Fruit fly (Drosophila melanogaster): ENCODE data around the gene epsilonCOP.

Gene epsilonCOP

dm6 chr2L:6476753-6477152, 12.1 kb upstream of the epsilonCOP start, which contains the start of gene CG9536 (continued):
- TF ChIP-seq CG6765 (GFP tag; optimal IDR thresholded peaks at IDR 0.05) (no peak), amos (GFP tag; IDR thresholded peaks at IDR 0.05; ENCODE audit: partially characterized antibody) (peak; percentile 53; the same call in 1 of the 2 replicates), danr (GFP tag; IDR thresholded peaks at IDR 0.05) (no peak), Opbp (GFP tag; IDR thresholded peaks at IDR 0.05; ENCODE audit: partially characterized antibody) (peak; percentile 64; the same call in 2 of the 3 replicates), luna (GFP tag; optimal IDR thresholded peaks at IDR 0.05) (no peak), CG1024 (GFP tag; IDR thresholded peaks at IDR 0.05) (no peak), CG34376 (GFP tag; optimal IDR thresholded peaks at IDR 0.05) (peak; percentile 1), CG4360 (GFP tag; IDR thresholded peaks at IDR 0.05) (peak; percentile 82), mam (GFP tag; optimal IDR thresholded peaks at IDR 0.05) (no peak), trem (tag; optimal IDR thresholded peaks at IDR 0.05) (peak; percentile 47), CG18011 (GFP tag; optimal IDR thresholded peaks at IDR 0.05) (no peak), CG8290 (GFP tag; optimal IDR thresholded peaks at IDR 0.05) (no peak), CG8290 (tag; optimal IDR thresholded peaks at IDR 0.05) (peak in 1 of 2 experiments; percentile 13), CG17385 (GFP tag; optimal IDR thresholded peaks at IDR 0.05) (no peak), Abd-B (GFP tag; optimal IDR thresholded peaks at IDR 0.05) (no peak), chn (GFP tag; optimal IDR thresholded peaks at IDR 0.05) (no peak), usp (GFP tag; optimal IDR thresholded peaks at IDR 0.05) (no peak), CrebB (tag; optimal IDR thresholded peaks at IDR 0.05) (no peak), D19A (tag; optimal IDR thresholded peaks at IDR 0.05) (no peak), CG10979 (tag; optimal IDR thresholded peaks at IDR 0.05) (no peak), ATbp (GFP tag; optimal IDR thresholded peaks at IDR 0.05) (no peak), CG15073 (GFP tag; optimal IDR thresholded peaks at IDR 0.05) (no peak), ato (GFP tag; IDR thresholded peaks at IDR 0.05; ENCODE audit: partially characterized antibody) (peak; percentile 69; the same call in 1 of the 2 replicates), Spps (tag; optimal IDR thresholded peaks at IDR 0.05) (no peak), CG5180 (GFP tag; optimal IDR thresholded peaks at IDR 0.05) (no peak), lmd (GFP tag; IDR thresholded peaks at IDR 0.05) (no peak), Drgx (GFP tag; IDR thresholded peaks at IDR 0.05) (no peak), Sry-δ (GFP tag; optimal IDR thresholded peaks at IDR 0.05) (peak; percentile 48), Dref (GFP tag; IDR thresholded peaks at IDR 0.05) (peak; percentile 87), sens-2 (GFP tag; IDR thresholded peaks at IDR 0.05) (no peak), sug (tag; optimal IDR thresholded peaks at IDR 0.05) (peak; percentile 15), Camta (GFP tag; optimal IDR thresholded peaks at IDR 0.05) (no peak), Rx (GFP tag; IDR thresholded peaks at IDR 0.05) (no peak), sna (GFP tag; IDR thresholded peaks at IDR 0.05; ENCODE audit: partially characterized antibody) (peak; percentile 52), Aef1 (GFP tag; IDR thresholded peaks at IDR 0.05) (no peak), CG2889 (GFP tag; IDR thresholded peaks at IDR 0.05) (no peak), dysf (GFP tag; IDR thresholded peaks at IDR 0.05) (no peak), Ets97D (GFP tag; optimal IDR thresholded peaks at IDR 0.05) (peak; percentile 39), CG17829 (tag; optimal IDR thresholded peaks at IDR 0.05) (peak; percentile 14), gce (GFP tag; IDR thresholded peaks at IDR 0.05) (no peak), pnt (GFP tag; optimal IDR thresholded peaks at IDR 0.05) (no peak), bsh (GFP tag; optimal IDR thresholded peaks at IDR 0.05) (no peak), Scr (GFP tag; IDR thresholded peaks at IDR 0.05; ENCODE audit: partially characterized antibody) (peak; percentile 61), CG32767 (GFP tag; IDR thresholded peaks at IDR 0.05) (no peak), CG13287 (GFP tag; IDR thresholded peaks at IDR 0.05; ENCODE audit: partially characterized antibody) (peak; percentile 66), CG14710 (tag; optimal IDR thresholded peaks at IDR 0.05) (peak; percentile 17), unc-4 (GFP tag; IDR thresholded peaks at IDR 0.05; ENCODE audit: partially characterized antibody) (peak; percentile 52; the same call in 1 of the 2 replicates), CG5953 (GFP tag; IDR thresholded peaks at IDR 0.05) (no peak), chm (GFP tag; IDR thresholded peaks at IDR 0.05) (no peak), CkIIα-i1 (GFP tag; IDR thresholded peaks at IDR 0.05) (no peak), CG7357 (GFP tag; IDR thresholded peaks at IDR 0.05) (no peak), CG3995 (GFP tag; optimal IDR thresholded peaks at IDR 0.05) (no peak)

All from whole organism, embryonic.